Worm (Caenorhabditis elegans) whole organism, L4 larva: ENCODE measurements around the gene C05E11.6.
"Not testable (repeated sequence)": the region's sequence is repeated elsewhere in the genome, so short reads cannot be mapped to it uniquely, and the experiment has no call there.

Source experiments
- D1046.2 ChIP-seq: fragments of 200-800 bp; sonication (Bioruptor generic); IDR thresholded peaks from 2 replicates; pipeline ENCODE4 v1.3.6; 2022; ENCODE audit warnings: missing genetic modification characterization, missing compliant biosample characterization
- F26F4.8 ChIP-seq: fragments of 200-800 bp; sonication (Bioruptor generic); conservative IDR thresholded peaks from 2 replicates; pipeline ENCODE4 v1.3.6; 2022; ENCODE audit warnings: missing genetic modification characterization, missing compliant biosample characterization
- T26A8.4 ChIP-seq: fragments of 200-800 bp; sonication (Bioruptor generic); IDR thresholded peaks from 2 replicates; pipeline ENCODE4 v1.3.6; 2022; ENCODE audit warnings: missing genetic modification characterization, missing compliant biosample characterization
- Y48G9A.11 ChIP-seq: fragments of 200-800 bp; sonication (Bioruptor generic); IDR thresholded peaks from 2 replicates; pipeline ENCODE4 v1.3.6; 2022; ENCODE audit warnings: missing genetic modification reagents, missing genetic modification characterization, missing compliant biosample characterization
- Y5F2A.4 ChIP-seq: fragments of 200-800 bp; sonication (Bioruptor generic); optimal IDR thresholded peaks from 2 replicates; lab custom pipeline; 2018; ENCODE audit warnings: mild to moderate bottlenecking, missing genetic modification characterization, missing compliant biosample characterization
- aly-2 ChIP-seq: sonication (generic microtip); optimal IDR thresholded peaks from 2 replicates; lab custom pipeline; 2018; ENCODE audit warnings: missing biosample characterization, missing genetic modification characterization
- cey-2 ChIP-seq: sonication (generic microtip); optimal IDR thresholded peaks from 3 replicates; lab custom pipeline; 2017; ENCODE audit warnings: missing genetic modification characterization, mild to moderate bottlenecking, missing compliant biosample characterization, antibody characterized with exemption, borderline replicate concordance; ENCODE audit not compliant: insufficient read depth
- ctbp-1 ChIP-seq: fragments of 200-800 bp; sonication (Bioruptor generic); IDR thresholded peaks from 2 replicates; pipeline ENCODE4 v1.3.6; 2022; ENCODE audit warnings: missing genetic modification reagents, missing genetic modification characterization, missing compliant biosample characterization
- daf-16 ChIP-seq, 3 experiments: sonication (generic microtip); optimal IDR thresholded peaks; 2 replicates each; lab custom pipeline; 2016 to 2017; ENCODE audit warnings: missing genetic modification characterization in 3 of 3, missing genetic modification reagents in 3 of 3, mild to moderate bottlenecking in 2 of 3, missing compliant biosample characterization in 2 of 3, missing biosample characterization in 1 of 3, moderate library complexity in 1 of 3
- dmd-8 ChIP-seq: fragments of 200-800 bp; sonication (Bioruptor generic); IDR thresholded peaks from 2 replicates; pipeline ENCODE4 v1.3.6; 2022; ENCODE audit warnings: missing genetic modification characterization, missing compliant biosample characterization
- dve-1 ChIP-seq: sonication (generic microtip); optimal IDR thresholded peaks from 2 replicates; lab custom pipeline; 2017; ENCODE audit warnings: antibody characterized with exemption, mild to moderate bottlenecking, missing genetic modification characterization, missing compliant biosample characterization; ENCODE audit not compliant: insufficient read depth
- egl-43 ChIP-seq: fragments of 200-800 bp; sonication (Bioruptor generic); IDR thresholded peaks from 2 replicates; pipeline ENCODE4 v1.3.6; 2022; ENCODE audit warnings: missing genetic modification reagents, missing genetic modification characterization, missing compliant biosample characterization
- gei-8 ChIP-seq: fragments of 200-800 bp; sonication (Bioruptor generic); optimal IDR thresholded peaks from 2 replicates; lab custom pipeline; 2018; ENCODE audit warnings: mild to moderate bottlenecking, missing genetic modification characterization, missing compliant biosample characterization
- hif-1 ChIP-seq, 2 experiments: sonication (generic microtip); optimal IDR thresholded peaks; 2 replicates each; lab custom pipeline; 2016 to 2017; ENCODE audit warnings: missing compliant biosample characterization in 2 of 2, missing genetic modification characterization in 2 of 2, missing genetic modification reagents in 2 of 2, missing genotype in 2 of 2, mild to moderate bottlenecking in 1 of 2
- hlh-11 ChIP-seq: fragments of 200-800 bp; sonication (Bioruptor generic); optimal IDR thresholded peaks from 2 replicates; lab custom pipeline; 2018; ENCODE audit warnings: mild to moderate bottlenecking, missing genetic modification characterization, missing compliant biosample characterization
- hmg-1.1 ChIP-seq: fragments of 200-800 bp; sonication (Bioruptor generic); IDR thresholded peaks from 2 replicates; pipeline ENCODE4 v1.3.6; 2022; ENCODE audit warnings: missing genetic modification reagents, missing genetic modification characterization, missing compliant biosample characterization
- lim-7 ChIP-seq: fragments of 200-800 bp; sonication (Bioruptor generic); IDR thresholded peaks from 2 replicates; pipeline ENCODE4 v1.3.6; 2022; ENCODE audit warnings: missing genetic modification characterization, missing compliant biosample characterization
- lin-1 ChIP-seq: fragments of 200-800 bp; sonication (Bioruptor generic); IDR thresholded peaks from 2 replicates; pipeline ENCODE4 v1.3.6; 2022; ENCODE audit warnings: missing genetic modification reagents, missing genetic modification characterization, missing compliant biosample characterization
- lin-38 ChIP-seq: fragments of 200-800 bp; sonication (Bioruptor generic); IDR thresholded peaks from 2 replicates; pipeline ENCODE4 v1.3.6; 2022; ENCODE audit warnings: missing genetic modification reagents, missing genetic modification characterization, missing compliant biosample characterization
- mdl-1 ChIP-seq, 2 experiments: fragments of 150-350 bp in 1 of 2; sonication (generic microtip) in 1 of 2; optimal IDR thresholded peaks; 2 replicates each; lab custom pipeline; 2014 to 2017; ENCODE audit warnings: missing biosample characterization in 2 of 2, missing genetic modification characterization in 2 of 2
- mep-1 ChIP-seq: fragments of 150-350 bp; sonication (generic microtip); optimal IDR thresholded peaks from 3 replicates; lab custom pipeline; 2014; ENCODE audit warnings: missing biosample characterization, missing genetic modification characterization
- mes-2 ChIP-seq: sonication (generic microtip); optimal IDR thresholded peaks from 2 replicates; lab custom pipeline; 2016; ENCODE audit warnings: missing genotype, mild to moderate bottlenecking, missing genetic modification characterization, missing compliant biosample characterization; ENCODE audit not compliant: poor library complexity, severe bottlenecking
- mxl-2 ChIP-seq: fragments of 200-800 bp; sonication (Bioruptor generic); conservative IDR thresholded peaks from 2 replicates; pipeline ENCODE4 v1.3.6; 2022; ENCODE audit warnings: missing genetic modification reagents, missing genetic modification characterization, missing compliant biosample characterization
- nhr-102 ChIP-seq: sonication (generic microtip); optimal IDR thresholded peaks from 2 replicates; lab custom pipeline; 2016; ENCODE audit warnings: mild to moderate bottlenecking, missing genetic modification characterization, moderate library complexity, missing compliant biosample characterization
- nhr-111 ChIP-seq: fragments of 200-800 bp; sonication (Bioruptor generic); optimal IDR thresholded peaks from 2 replicates; lab custom pipeline; 2018; ENCODE audit warnings: mild to moderate bottlenecking, missing genetic modification characterization, missing compliant biosample characterization
- nhr-237 ChIP-seq: sonication (generic microtip); optimal IDR thresholded peaks from 2 replicates; lab custom pipeline; 2017; ENCODE audit warnings: missing biosample characterization, missing genetic modification characterization
- nhr-28 ChIP-seq: fragments of 150-350 bp; optimal IDR thresholded peaks from 2 replicates; lab custom pipeline; 2014; ENCODE audit warnings: missing biosample characterization, missing genetic modification characterization
- nhr-42 ChIP-seq: fragments of 200-800 bp; sonication (Bioruptor generic); IDR thresholded peaks from 2 replicates; pipeline ENCODE4 v1.3.6; 2022; ENCODE audit warnings: missing genetic modification characterization, missing compliant biosample characterization
- nhr-48 ChIP-seq: sonication (generic microtip); optimal IDR thresholded peaks from 2 replicates; lab custom pipeline; 2016; ENCODE audit warnings: mild to moderate bottlenecking, missing genetic modification characterization, missing compliant biosample characterization
- nhr-6 ChIP-seq: fragments of 150-350 bp; optimal IDR thresholded peaks from 2 replicates; lab custom pipeline; 2014; ENCODE audit warnings: missing biosample characterization, missing genetic modification characterization
- nhr-76 ChIP-seq: fragments of 150-350 bp; optimal IDR thresholded peaks from 2 replicates; lab custom pipeline; 2014; ENCODE audit warnings: missing biosample characterization, missing genetic modification characterization
- nhr-77 ChIP-seq: fragments of 150-350 bp; optimal IDR thresholded peaks from 2 replicates; lab custom pipeline; 2014; ENCODE audit warnings: missing biosample characterization, missing genetic modification characterization
- pha-4 ChIP-seq, 2 experiments: fragments of 150-350 bp in 1 of 2; fragments of 200-800 bp in 1 of 2; sonication (Bioruptor generic) in 1 of 2; IDR thresholded peaks in 1 of 2; optimal IDR thresholded peaks in 1 of 2; 2 replicates each; pipeline versions ENCODE4 v1.3.6 to Lab custom; 2014 to 2022; ENCODE audit warnings: missing genetic modification characterization in 2 of 2, missing genetic modification reagents in 2 of 2, missing biosample characterization in 1 of 2, missing compliant biosample characterization in 1 of 2
- saeg-2 ChIP-seq: fragments of 200-800 bp; sonication (Bioruptor generic); IDR thresholded peaks from 2 replicates; pipeline ENCODE4 v1.3.6; 2022; ENCODE audit warnings: missing genetic modification reagents, missing genetic modification characterization, missing compliant biosample characterization
- sdz-12 ChIP-seq: fragments of 200-800 bp; sonication (Bioruptor generic); optimal IDR thresholded peaks from 2 replicates; lab custom pipeline; 2018; ENCODE audit warnings: mild to moderate bottlenecking, missing genetic modification characterization, missing compliant biosample characterization
- set-16 ChIP-seq: fragments of 200-800 bp; sonication (Bioruptor generic); IDR thresholded peaks from 2 replicates; pipeline ENCODE4 v1.3.6; 2022; ENCODE audit warnings: missing genetic modification reagents, missing genetic modification characterization, missing compliant biosample characterization
- snpc-1.2 ChIP-seq: fragments of 200-800 bp; sonication (Bioruptor generic); IDR thresholded peaks from 2 replicates; pipeline ENCODE4 v1.3.6; 2022; ENCODE audit warnings: missing genetic modification reagents, missing genetic modification characterization, missing compliant biosample characterization
- snpc-4 ChIP-seq: fragments of 150-350 bp; optimal IDR thresholded peaks from 2 replicates; lab custom pipeline; 2014; ENCODE audit warnings: missing biosample characterization, missing genetic modification characterization
- spr-3 ChIP-seq: fragments of 200-800 bp; sonication (Bioruptor generic); optimal IDR thresholded peaks from 2 replicates; lab custom pipeline; 2018; ENCODE audit warnings: mild to moderate bottlenecking, missing genetic modification characterization, missing compliant biosample characterization
- tra-1 ChIP-seq: fragments of 200-800 bp; sonication (Bioruptor generic); IDR thresholded peaks from 2 replicates; pipeline ENCODE4 v1.3.6; 2022; ENCODE audit warnings: missing genetic modification reagents, missing genetic modification characterization, missing compliant biosample characterization
- unc-62 ChIP-seq, 3 experiments: fragments of 150-350 bp in 1 of 3; sonication (generic microtip); optimal IDR thresholded peaks in 2 of 3; peaks in 1 of 3; 1 replicate in 1 of 3; 2 replicates in 2 of 3; lab custom pipeline; 2014 to 2017; ENCODE audit warnings: missing biosample characterization in 3 of 3, missing genetic modification characterization in 3 of 3, missing genetic modification reagents in 3 of 3, missing genotype in 1 of 3
- zfp-2 ChIP-seq: sonication (generic microtip); optimal IDR thresholded peaks from 2 replicates; lab custom pipeline; 2016; ENCODE audit warnings: mild to moderate bottlenecking, missing genetic modification characterization, missing compliant biosample characterization
- zfp-3 ChIP-seq: fragments of 200-800 bp; sonication (Bioruptor generic); conservative IDR thresholded peaks from 2 replicates; pipeline ENCODE4 v1.3.6; 2022; ENCODE audit warnings: missing genetic modification reagents, missing genetic modification characterization, missing compliant biosample characterization
- ztf-7 ChIP-seq: fragments of 150-350 bp; optimal IDR thresholded peaks from 2 replicates; lab custom pipeline; 2014; ENCODE audit warnings: missing biosample characterization, missing genetic modification characterization

Gene C05E11.6

DNA sequence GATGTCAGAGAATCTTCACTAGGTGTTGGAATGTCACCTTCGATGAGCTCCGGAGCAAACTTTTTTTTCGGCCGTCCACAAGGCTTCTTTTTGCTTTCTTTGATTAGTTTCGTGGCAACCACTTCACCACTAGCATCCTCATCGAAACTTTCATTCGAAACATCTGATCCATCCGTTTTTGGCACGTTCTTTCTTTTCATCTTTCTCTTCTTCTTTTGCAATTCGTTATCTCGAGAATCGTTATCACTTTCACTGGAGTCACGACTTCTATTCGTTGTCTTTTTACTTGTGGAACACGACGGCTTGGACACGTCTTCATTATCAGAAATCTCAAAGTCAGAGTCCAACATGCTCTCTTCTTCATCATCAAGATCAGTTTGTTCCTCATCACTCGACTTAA lies 42.2 kb downstream of the C05E11.6 start (continued):
- TF ChIP-seq egl-43, result no peak
- peak in 1 of 2 experiments; percentile 74 for TF ChIP-seq unc-62 (GFP tag; optimal IDR thresholded peaks at IDR 0.05 in 1 of 2; lab: Kevin White, UChicago)
- no peak for TF ChIP-seq unc-62 (tag; optimal IDR thresholded peaks at IDR 0.05; lab: Kevin White, UChicago)

DNA sequence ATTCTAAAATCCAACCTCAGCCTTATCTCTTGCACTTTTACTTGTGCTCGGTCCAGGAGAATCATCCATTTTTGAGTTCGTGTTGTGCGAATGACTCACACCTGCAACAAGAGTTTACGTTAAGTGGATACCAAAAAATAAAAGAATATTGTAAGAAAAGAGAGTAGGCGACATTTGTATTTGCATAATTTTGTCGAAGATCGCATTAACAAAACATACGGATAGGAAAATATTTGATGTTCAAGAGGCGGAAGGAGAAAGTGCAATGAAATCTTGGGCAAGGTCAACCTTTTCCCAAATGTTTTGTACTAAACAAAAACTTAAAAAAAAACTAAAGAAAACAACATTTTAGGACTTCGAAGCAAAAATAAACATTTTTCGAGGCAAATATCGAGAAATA lies 43.9 kb downstream of the C05E11.6 start, which contains the start of gene spat-3:
Gene spat-3, minus strand, starts transcription at position 101 of the 400 bp plus-strand sequence.
- TF ChIP-seq lin-1 (GFP tag; lab: Robert Waterston, UW) (no peak), mxl-2 (GFP tag; lab: Robert Waterston, UW) (no peak), ztf-7 (tag; lab: Kevin White, UChicago) (no peak), aly-2 (no peak), snpc-4 (tag; lab: Kevin White, UChicago) (no peak), nhr-237 (tag; lab: Kevin White, UChicago) (no peak), lin-38 (no peak), cey-2 (no peak), dmd-8 (GFP tag; lab: Robert Waterston, UW) (no peak), mes-2 (tag; lab: Kevin White, UChicago) (no peak), nhr-77 (tag; lab: Kevin White, UChicago) (no peak), nhr-76 (tag; lab: Kevin White, UChicago) (no peak), F26F4.8 (no peak), tra-1 (no peak), pha-4 (GFP tag; IDR thresholded peaks at IDR 0.05; lab: Robert Waterston, UW) (no peak), pha-4 (tag; optimal IDR thresholded peaks at IDR 0.05; lab: Kevin White, UChicago) (no peak)
- TF ChIP-seq, all 104 proteins: peak for 0

DNA sequence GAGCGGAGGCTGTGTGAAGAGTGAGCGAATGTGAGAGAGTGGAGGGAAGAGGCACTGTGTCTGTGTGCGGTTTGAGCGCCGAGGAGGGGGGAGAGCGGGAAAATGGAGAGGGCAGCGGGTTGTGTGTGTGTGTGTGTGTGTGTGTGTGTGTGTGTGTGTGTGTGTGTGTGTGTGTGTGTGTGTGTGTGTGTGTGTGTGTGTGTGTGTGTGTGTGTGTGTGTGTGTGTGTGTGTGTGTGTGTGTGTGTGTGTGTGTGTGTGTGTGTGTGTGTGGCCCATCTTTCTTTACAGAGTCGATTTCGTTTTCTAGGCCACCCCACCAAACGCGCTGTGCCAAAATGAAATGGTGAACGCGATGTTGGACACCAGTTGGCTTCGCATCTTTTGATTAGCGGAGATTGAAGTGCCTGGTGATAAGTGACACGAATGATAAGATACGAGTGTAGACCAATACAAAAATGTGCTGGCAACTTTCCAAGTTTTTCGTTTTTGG lies 44.5 kb downstream of the C05E11.6 start:
- TF ChIP-seq hlh-11 (peak; percentile 98), D1046.2 (peak; percentile 53; the same call in 1 of the 2 replicates), ctbp-1 (GFP tag; lab: Robert Waterston, UW) (peak; percentile 96), pha-4 (GFP tag; IDR thresholded peaks at IDR 0.05; lab: Robert Waterston, UW) (peak; percentile 94; the same call in 1 of the 2 replicates), zfp-3 (peak; percentile 76; the same call in 1 of the 2 replicates), Y5F2A.4 (GFP tag; lab: Kevin White, UChicago) (peak; percentile 81), T26A8.4 (GFP tag; lab: Robert Waterston, UW) (peak; percentile 93), lim-7 (GFP tag; lab: Robert Waterston, UW) (0 out of 2 replicates have a peak, but pooled peaks have one; percentile 16), nhr-6 (tag; lab: Kevin White, UChicago) (peak; percentile 56), mep-1 (peak; percentile 81), snpc-1.2 (GFP tag; lab: Robert Waterston, UW) (peak; percentile 62; the same call in 1 of the 2 replicates), mdl-1 (tag; optimal IDR thresholded peaks at IDR 0.05; lab: Kevin White, UChicago) (peak in 1 of 2 experiments; percentile 11), nhr-48 (peak; percentile 56), nhr-102 (tag; lab: Kevin White, UChicago) (peak; percentile 79), mes-2 (tag; lab: Kevin White, UChicago) (peak; percentile 55), nhr-42 (GFP tag; lab: Robert Waterston, UW) (peak; percentile 91), saeg-2 (GFP tag; lab: Robert Waterston, UW) (peak; percentile 92), nhr-111 (GFP tag; lab: Kevin White, UChicago) (peak; percentile 64), gei-8 (peak; percentile 93), sdz-12 (peak; percentile 85), hif-1 (tag; optimal IDR thresholded peaks at IDR 0.05; lab: Kevin White, UChicago) (peak in 1 of 2 experiments; percentile 80), tra-1 (peak; percentile 89), spr-3 (GFP tag; lab: Kevin White, UChicago) (peak; percentile 88), lin-1 (GFP tag; lab: Robert Waterston, UW) (peak; percentile 70; the same call in 1 of the 2 replicates), dve-1 (tag; lab: Kevin White, UChicago) (peak; percentile 89), set-16 (peak; percentile 92), nhr-28 (peak; percentile 57), Y48G9A.11 (GFP tag; lab: Robert Waterston, UW) (0 out of 2 replicates have a peak, but pooled peaks have one; percentile 14), zfp-2 (tag; lab: Kevin White, UChicago) (peak; percentile 22), hmg-1.1 (GFP tag; lab: Robert Waterston, UW) (peak; percentile 95), daf-16 (GFP tag; optimal IDR thresholded peaks at IDR 0.05; lab: Kevin White, UChicago) (peak in 1 of 2 experiments; percentile 92), daf-16 (tag; optimal IDR thresholded peaks at IDR 0.05; lab: Kevin White, UChicago) (peak; percentile 22)
- TF ChIP-seq pha-4 (tag; optimal IDR thresholded peaks at IDR 0.05; lab: Kevin White, UChicago), result not testable (repeated sequence)
